Fruit fly (Drosophila melanogaster) whole organism, prepupa: Measurements from ENCODE around the gene RanGAP.

Experiments
- Blimp-1 ChIP-seq: fragments of 200-800 bp; sonication (Bioruptor generic); optimal IDR thresholded peaks from 3 replicates; lab custom pipeline; 2017; ENCODE audit warnings: missing biosample characterization, missing genetic modification characterization, mild to moderate bottlenecking, moderate library complexity, missing genetic modification reagents
- CG10631 ChIP-seq: fragments of 200-800 bp; sonication (Bioruptor generic); optimal IDR thresholded peaks from 2 replicates; lab custom pipeline; 2016; ENCODE audit warnings: missing biosample characterization, missing genetic modification characterization
- CG10669 ChIP-seq: fragments of 200-800 bp; sonication (Bioruptor generic); optimal IDR thresholded peaks from 3 replicates; lab custom pipeline; 2018; ENCODE audit warnings: missing biosample characterization, mild to moderate bottlenecking, missing genetic modification characterization, moderate library complexity
- CG11294 ChIP-seq: fragments of 200-800 bp; sonication (Bioruptor generic); IDR thresholded peaks from 2 replicates; pipeline ENCODE4 v1.3.6; 2022; ENCODE audit warnings: missing biosample characterization, missing genetic modification characterization
- CG11902 ChIP-seq: fragments of 200-800 bp; sonication (Bioruptor generic); optimal IDR thresholded peaks from 3 replicates; lab custom pipeline; 2016; ENCODE audit warnings: missing biosample characterization, missing genetic modification characterization
- CG15336 ChIP-seq: fragments of 200-800 bp; sonication (Bioruptor generic); IDR thresholded peaks from 2 replicates; pipeline ENCODE4 v1.3.6; 2022; ENCODE audit warnings: missing biosample characterization, missing genetic modification characterization
- CG1621 ChIP-seq: fragments of 200-800 bp; sonication (Bioruptor generic); optimal IDR thresholded peaks from 3 replicates; lab custom pipeline; 2018; ENCODE audit warnings: missing biosample characterization, mild to moderate bottlenecking, missing genetic modification characterization
- CG16779 ChIP-seq: fragments of 200-800 bp; sonication (Bioruptor generic); optimal IDR thresholded peaks from 3 replicates; lab custom pipeline; 2017; ENCODE audit warnings: missing biosample characterization, mild to moderate bottlenecking, missing genetic modification characterization
- CG31627 ChIP-seq: fragments of 200-800 bp; sonication (Bioruptor generic); optimal IDR thresholded peaks from 3 replicates; lab custom pipeline; 2016; ENCODE audit warnings: missing biosample characterization, missing genetic modification characterization
- CG32006 ChIP-seq: fragments of 200-800 bp; sonication (Bioruptor generic); optimal IDR thresholded peaks from 3 replicates; lab custom pipeline; 2017; ENCODE audit warnings: missing biosample characterization, mild to moderate bottlenecking, missing genetic modification characterization
- CG3919 ChIP-seq: fragments of 200-800 bp; sonication (Bioruptor generic); optimal IDR thresholded peaks from 3 replicates; lab custom pipeline; 2016; ENCODE audit warnings: missing biosample characterization, missing genetic modification characterization
- CG4318 ChIP-seq: fragments of 200-800 bp; sonication (Bioruptor generic); optimal IDR thresholded peaks from 3 replicates; lab custom pipeline; 2017; ENCODE audit warnings: missing biosample characterization, mild to moderate bottlenecking, missing genetic modification characterization
- CG6163 ChIP-seq: fragments of 200-800 bp; sonication (Bioruptor generic); IDR thresholded peaks from 3 replicates; pipeline ENCODE4 v1.3.6; 2022; ENCODE audit warnings: missing biosample characterization, missing genetic modification characterization
- CG6276 ChIP-seq: fragments of 200-800 bp; sonication (Bioruptor generic); optimal IDR thresholded peaks from 2 replicates; lab custom pipeline; 2017; ENCODE audit warnings: missing biosample characterization, mild to moderate bottlenecking, missing genetic modification characterization
- CG6792 ChIP-seq: fragments of 200-800 bp; sonication (Bioruptor generic); optimal IDR thresholded peaks from 3 replicates; lab custom pipeline; 2016; ENCODE audit warnings: missing biosample characterization, missing genetic modification characterization
- CG6808 ChIP-seq: fragments of 200-800 bp; sonication (Bioruptor generic); optimal IDR thresholded peaks from 3 replicates; lab custom pipeline; 2017; ENCODE audit warnings: missing biosample characterization, missing genetic modification characterization, mild to moderate bottlenecking, moderate library complexity, missing genetic modification reagents
- CG7368 ChIP-seq: fragments of 200-800 bp; sonication (Bioruptor generic); optimal IDR thresholded peaks from 3 replicates; lab custom pipeline; 2016; ENCODE audit warnings: missing biosample characterization, missing genetic modification characterization
- CG8632 ChIP-seq: fragments of 200-800 bp; sonication (Bioruptor generic); optimal IDR thresholded peaks from 3 replicates; lab custom pipeline; 2016; ENCODE audit warnings: missing biosample characterization, missing genetic modification characterization
- CG9139 ChIP-seq: fragments of 200-800 bp; sonication (Bioruptor generic); optimal IDR thresholded peaks from 3 replicates; lab custom pipeline; 2017; ENCODE audit warnings: missing biosample characterization, mild to moderate bottlenecking, missing genetic modification characterization
- Eip75B ChIP-seq: fragments of 200-800 bp; sonication (Bioruptor generic); optimal IDR thresholded peaks from 3 replicates; lab custom pipeline; 2016; ENCODE audit warnings: missing biosample characterization, missing genetic modification characterization
- Eip78C ChIP-seq: fragments of 200-800 bp; sonication (Bioruptor generic); peaks from one replicate; lab custom pipeline; 2016; ENCODE audit warnings: missing biosample characterization, missing genetic modification characterization
- Eip93F ChIP-seq: fragments of 200-800 bp; sonication (Bioruptor generic); optimal IDR thresholded peaks from 2 replicates; lab custom pipeline; 2016; ENCODE audit warnings: missing biosample characterization, mild to moderate bottlenecking, missing genetic modification characterization
- Ets96B ChIP-seq: fragments of 200-800 bp; optimal IDR thresholded peaks from 2 replicates; lab custom pipeline; 2019; ENCODE audit warnings: missing biosample characterization, mild to moderate bottlenecking, missing genetic modification characterization, moderate library complexity
- Gug ChIP-seq: fragments of 200-800 bp; sonication (Bioruptor generic); IDR thresholded peaks from 2 replicates; pipeline ENCODE4 v1.3.6; 2022; ENCODE audit warnings: missing biosample characterization, missing genetic modification characterization
- Hr38 ChIP-seq: sonication (Bioruptor generic); optimal IDR thresholded peaks from 2 replicates; lab custom pipeline; 2016; ENCODE audit warnings: missing biosample characterization, missing genetic modification characterization
- Hr39 ChIP-seq: fragments of 200-800 bp; sonication (Bioruptor generic); optimal IDR thresholded peaks from 2 replicates; lab custom pipeline; 2016; ENCODE audit warnings: missing biosample characterization, missing genetic modification characterization
- Hr4 ChIP-seq: fragments of 200-800 bp; sonication (Bioruptor generic); optimal IDR thresholded peaks from 3 replicates; lab custom pipeline; 2016; ENCODE audit warnings: missing biosample characterization, missing genetic modification characterization
- Lpt ChIP-seq: fragments of 200-800 bp; sonication (Bioruptor generic); optimal IDR thresholded peaks from 3 replicates; lab custom pipeline; 2016; ENCODE audit warnings: missing biosample characterization, missing genetic modification characterization
- OdsH ChIP-seq: fragments of 200-800 bp; sonication (Bioruptor generic); optimal IDR thresholded peaks from 3 replicates; lab custom pipeline; 2016; ENCODE audit warnings: missing biosample characterization, missing genetic modification characterization
- Sox14 ChIP-seq: fragments of 200-800 bp; sonication (Bioruptor generic); optimal IDR thresholded peaks from 3 replicates; lab custom pipeline; 2016; ENCODE audit warnings: missing biosample characterization, missing genetic modification characterization
- Sox15 ChIP-seq: fragments of 200-800 bp; sonication (Bioruptor generic); optimal IDR thresholded peaks from 3 replicates; lab custom pipeline; 2016; ENCODE audit warnings: missing biosample characterization, missing genetic modification characterization
- achi ChIP-seq: fragments of 200-800 bp; sonication (Bioruptor generic); optimal IDR thresholded peaks from 3 replicates; lab custom pipeline; 2016; ENCODE audit warnings: missing biosample characterization, missing genetic modification characterization
- acj6 ChIP-seq: fragments of 200-800 bp; sonication (Bioruptor generic); optimal IDR thresholded peaks from 3 replicates; lab custom pipeline; 2016; ENCODE audit warnings: missing biosample characterization, missing genetic modification characterization
- cyc ChIP-seq: fragments of 200-800 bp; sonication (Bioruptor generic); optimal IDR thresholded peaks from 3 replicates; lab custom pipeline; 2016; ENCODE audit warnings: missing biosample characterization, missing genetic modification characterization
- dac ChIP-seq: fragments of 200-800 bp; sonication (Bioruptor generic); optimal IDR thresholded peaks from 2 replicates; lab custom pipeline; 2017; ENCODE audit warnings: missing biosample characterization, mild to moderate bottlenecking, missing genetic modification characterization
- dsx ChIP-seq: fragments of 200-800 bp; optimal IDR thresholded peaks from 3 replicates; lab custom pipeline; 2019; ENCODE audit warnings: missing biosample characterization, mild to moderate bottlenecking, missing genetic modification characterization, moderate library complexity; ENCODE audit not compliant: poor library complexity, severe bottlenecking
- esn ChIP-seq: fragments of 200-800 bp; sonication (Bioruptor generic); optimal IDR thresholded peaks from 2 replicates; lab custom pipeline; 2016; ENCODE audit warnings: missing biosample characterization, mild to moderate bottlenecking, missing genetic modification characterization, moderate library complexity
- fd59A ChIP-seq: fragments of 200-800 bp; sonication (Bioruptor generic); optimal IDR thresholded peaks from 2 replicates; lab custom pipeline; 2017; ENCODE audit warnings: missing biosample characterization, mild to moderate bottlenecking, missing genetic modification characterization, missing genetic modification reagents
- fd85E ChIP-seq: fragments of 200-800 bp; sonication (Bioruptor generic); optimal IDR thresholded peaks from 3 replicates; lab custom pipeline; 2016; ENCODE audit warnings: missing biosample characterization, missing genetic modification characterization
- lz ChIP-seq: fragments of 200-800 bp; sonication (Bioruptor generic); optimal IDR thresholded peaks from 3 replicates; lab custom pipeline; 2016; ENCODE audit warnings: missing biosample characterization, missing genetic modification characterization
- net ChIP-seq: fragments of 200-800 bp; sonication (Bioruptor generic); optimal IDR thresholded peaks from 3 replicates; lab custom pipeline; 2016; ENCODE audit warnings: missing biosample characterization, missing genetic modification characterization
- pdm3 ChIP-seq: fragments of 200-800 bp; sonication (Bioruptor generic); optimal IDR thresholded peaks from 3 replicates; lab custom pipeline; 2016; ENCODE audit warnings: missing biosample characterization, missing genetic modification characterization
- salr ChIP-seq, 2 experiments: fragments of 200-800 bp; sonication (Bioruptor generic); optimal IDR thresholded peaks; 3 replicates each; lab custom pipeline; 2016 to 2018; ENCODE audit warnings: missing biosample characterization in 2 of 2, missing genetic modification characterization in 2 of 2, mild to moderate bottlenecking in 1 of 2
- spab ChIP-seq: fragments of 200-800 bp; sonication (Bioruptor generic); optimal IDR thresholded peaks from 2 replicates; lab custom pipeline; 2017; ENCODE audit warnings: missing biosample characterization, mild to moderate bottlenecking, missing genetic modification characterization, missing genetic modification reagents
- ss ChIP-seq, 2 experiments: fragments of 200-800 bp; sonication (Bioruptor generic); optimal IDR thresholded peaks; 2 replicates in 1 of 2; 3 replicates in 1 of 2; lab custom pipeline; 2017 to 2018; ENCODE audit warnings: mild to moderate bottlenecking in 2 of 2, missing biosample characterization in 2 of 2, missing genetic modification characterization in 2 of 2, moderate library complexity in 1 of 2
- svp ChIP-seq: fragments of 200-800 bp; sonication (Bioruptor generic); peaks from one replicate; lab custom pipeline; 2016; ENCODE audit warnings: missing biosample characterization, missing genetic modification characterization
- topi ChIP-seq: fragments of 200-800 bp; sonication (Bioruptor generic); optimal IDR thresholded peaks from 3 replicates; lab custom pipeline; 2016; ENCODE audit warnings: missing biosample characterization, missing genetic modification characterization
- vri ChIP-seq: fragments of 200-800 bp; sonication (Bioruptor generic); optimal IDR thresholded peaks from 3 replicates; lab custom pipeline; 2016; ENCODE audit warnings: missing biosample characterization, mild to moderate bottlenecking, missing genetic modification characterization

The RanGAP gene

DNA sequence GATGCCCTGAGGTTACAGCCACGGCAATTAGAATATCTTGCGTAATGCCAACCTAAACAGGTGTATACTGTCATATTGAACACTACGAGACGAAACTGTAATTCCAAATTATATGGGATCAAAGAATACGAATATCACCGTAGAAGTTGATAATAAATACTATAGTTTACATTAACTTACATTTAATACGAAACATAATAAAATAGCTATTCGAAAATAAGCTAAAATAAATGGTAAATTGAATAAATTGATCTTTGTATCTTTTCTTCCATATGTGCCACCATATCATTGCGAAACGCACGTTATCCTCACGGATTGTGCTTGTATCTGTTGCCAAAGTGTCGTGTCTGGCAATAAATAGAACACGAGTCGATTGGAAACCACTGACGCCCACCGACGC is 25.9 kb upstream of the RanGAP start:
- TF ChIP-seq CG15336 (GFP tag; lab: Robert Waterston, UW) (0 out of 2 replicates have a peak, but pooled peaks have one; percentile 31), Eip78C (peak; percentile 17), Hr4 (no peak)

DNA sequence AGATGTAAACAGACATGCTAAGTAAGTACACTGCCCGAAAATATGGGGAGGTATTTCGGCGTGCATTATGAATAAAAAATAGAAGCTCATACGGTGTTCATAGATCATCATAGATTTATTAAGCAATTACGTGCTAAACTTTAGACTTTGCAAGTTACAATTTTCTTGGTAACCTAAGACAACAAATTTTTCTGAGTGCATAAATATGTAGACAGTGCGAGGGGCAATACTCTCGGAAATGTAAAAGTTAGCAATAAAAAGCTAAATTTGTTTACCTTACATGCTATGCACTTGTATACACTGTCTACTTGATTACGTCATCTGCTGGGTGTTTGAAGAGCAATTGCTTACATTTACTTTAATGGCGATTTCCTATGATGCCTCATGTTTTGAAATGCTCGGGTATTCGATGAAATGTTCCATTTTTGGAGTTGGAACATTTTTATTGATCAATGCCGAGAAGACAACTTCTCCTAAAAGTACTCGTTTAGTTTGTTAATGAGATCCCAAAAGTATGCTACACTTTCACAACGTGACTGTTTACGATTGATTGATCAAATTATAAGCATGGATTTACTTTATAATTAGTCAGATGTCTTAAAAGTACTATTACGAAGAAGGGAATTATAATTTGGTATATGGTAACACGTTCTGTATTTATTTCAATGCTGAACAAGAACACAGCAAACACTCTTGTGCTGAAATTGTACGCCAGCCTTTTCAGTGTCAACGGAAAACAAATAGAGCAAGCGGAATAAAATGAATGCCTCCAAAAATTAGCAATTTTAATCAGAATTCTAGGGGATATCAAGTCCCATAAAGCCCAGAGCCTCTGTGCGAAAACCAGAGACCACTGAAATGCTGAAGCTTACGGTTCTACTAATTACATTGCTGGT is 24.9 kb upstream of the RanGAP start, which contains the start of gene Lectin-galC1:
TSS of gene Lectin-galC1 (plus strand) at position 846 of the 896 bp plus-strand sequence.
- TF ChIP-seq Hr39 (peak; percentile 28), Ets96B (tag; lab: Kevin White, UChicago) (no peak), CG9139 (GFP tag; lab: Kevin White, UChicago) (no peak), CG6276 (GFP tag; lab: Kevin White, UChicago) (peak; percentile 61), CG7368 (GFP tag; lab: Kevin White, UChicago) (no peak), CG8632 (GFP tag; lab: Kevin White, UChicago) (no peak), CG3919 (GFP tag; lab: Kevin White, UChicago) (peak; percentile 65), CG11294 (GFP tag; lab: Robert Waterston, UW) (peak; percentile 84), CG11902 (no peak), ss (GFP tag; optimal IDR thresholded peaks at IDR 0.05; lab: Kevin White, UChicago) (no peak), CG10669 (GFP tag; lab: Kevin White, UChicago) (peak; percentile 4), Eip93F (GFP tag; lab: Kevin White, UChicago) (no peak), Blimp-1 (GFP tag; lab: Kevin White, UChicago) (no peak), CG16779 (tag; lab: Kevin White, UChicago) (peak; percentile 42), Sox15 (no peak), spab (no peak), CG31627 (GFP tag; lab: Kevin White, UChicago) (peak; percentile 36), CG1621 (no peak), Hr38 (GFP tag; lab: Kevin White, UChicago) (no peak), net (GFP tag; lab: Kevin White, UChicago) (peak; percentile 75), vri (GFP tag; lab: Kevin White, UChicago) (no peak), Eip75B (GFP tag; lab: Kevin White, UChicago) (peak; percentile 37), Hr4 (peak; percentile 80), Eip78C (peak; percentile 76), fd59A (no peak), cyc (GFP tag; lab: Kevin White, UChicago) (no peak), fd85E (GFP tag; lab: Kevin White, UChicago) (no peak), salr (GFP tag; optimal IDR thresholded peaks at IDR 0.05; lab: Kevin White, UChicago) (peak in 1 of 2 experiments; percentile 33), svp (GFP tag; lab: Kevin White, UChicago) (no peak), pdm3 (GFP tag; lab: Kevin White, UChicago) (peak; percentile 61), topi (GFP tag; lab: Kevin White, UChicago) (peak; percentile 4), CG10631 (peak; percentile 33), acj6 (GFP tag; lab: Kevin White, UChicago) (peak; percentile 49), Sox14 (GFP tag; lab: Kevin White, UChicago) (peak; percentile 50), esn (GFP tag; lab: Kevin White, UChicago) (peak; percentile 21), CG6163 (peak; percentile 79), CG32006 (peak; percentile 82), Lpt (GFP tag; lab: Kevin White, UChicago) (peak; percentile 66), lz (GFP tag; lab: Kevin White, UChicago) (peak; percentile 30), dsx (GFP tag; lab: Kevin White, UChicago) (no peak), OdsH (GFP tag; lab: Kevin White, UChicago) (peak; percentile 78), achi (GFP tag; lab: Kevin White, UChicago) (peak; percentile 72), CG15336 (GFP tag; lab: Robert Waterston, UW) (peak; percentile 85), CG6792 (GFP tag; lab: Kevin White, UChicago) (peak; percentile 12), dac (peak; percentile 32), CG4318 (GFP tag; lab: Kevin White, UChicago) (peak; percentile 49), Gug (GFP tag; lab: Robert Waterston, UW) (peak; percentile 66), CG6808 (no peak)
